Fruit fly (Drosophila melanogaster) S2 (cell line): ENCODE measurements around the gene TwdlZ.

Experiments used
- CG8478 ChIP-seq: fragments of >200 bp; optimal IDR thresholded peaks from 2 replicates; lab custom pipeline; 2018
- CTCF ChIP-seq, 2 experiments: fragments of >200 bp; optimal IDR thresholded peaks; 2 replicates each; lab custom pipeline; 2018

DNA sequence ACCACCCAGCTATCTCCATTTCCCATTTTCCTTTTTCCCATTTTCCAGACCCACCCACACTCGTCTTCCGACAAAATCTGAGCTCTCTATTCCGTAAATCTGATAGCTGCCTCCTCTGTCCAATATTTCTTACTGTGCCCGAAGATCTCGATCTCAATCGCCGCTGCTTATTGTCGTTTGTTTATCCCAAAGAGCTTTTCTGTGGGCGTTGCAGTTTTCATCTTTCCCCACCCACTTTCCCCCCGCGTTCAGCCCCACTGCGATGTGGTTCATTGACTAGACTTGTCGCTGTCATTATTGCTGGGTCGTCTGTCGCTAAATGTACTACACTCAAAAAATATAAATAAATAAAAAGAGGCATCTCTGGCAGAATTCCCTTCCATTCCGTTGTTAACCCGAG lies 48.6 kb upstream of the TwdlZ start:
- TF ChIP-seq CG8478 (lab: Kevin White, UChicago) (no peak), CTCF (optimal IDR thresholded peaks at IDR 0.05; lab: Kevin White, UChicago) (no peak)
